Worm (Caenorhabditis elegans): Measurements from ENCODE around the gene srsx-26.

srsx-26 gene

DNA sequence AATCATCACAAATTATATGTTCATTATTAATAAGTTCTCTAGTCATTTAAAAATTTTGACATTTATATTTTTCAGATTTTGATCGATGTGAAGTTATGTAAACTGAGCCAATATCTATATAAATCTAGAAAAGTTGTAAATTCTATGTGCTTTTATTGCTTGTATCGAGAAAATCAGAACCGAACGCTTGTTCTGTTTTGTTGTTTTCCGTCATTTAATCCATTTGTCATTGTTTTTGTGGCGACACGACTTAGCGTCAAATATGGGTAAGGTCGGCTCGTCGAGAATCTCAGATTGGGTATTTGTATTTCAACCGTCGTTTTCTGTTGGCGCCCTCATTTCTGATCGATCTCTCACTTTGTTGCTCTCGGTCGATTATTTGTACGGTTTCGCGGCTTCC, 34.1 kb upstream of the srsx-26 start, which contains the start of gene cht-5:
Gene cht-5 (plus strand): TSS at position 301 of the 400 bp plus-strand sequence.
- TF ChIP-seq ceh-24 (tag; optimal IDR thresholded peaks at IDR 0.05) (no peak), elt-4 (tag; optimal IDR thresholded peaks at IDR 0.05) (no peak), hlh-30 (tag; optimal IDR thresholded peaks at IDR 0.05; ENCODE audit: insufficient read depth) (no peak), ets-4 (tag; optimal IDR thresholded peaks at IDR 0.05) (no peak), pros-1 (tag; optimal IDR thresholded peaks at IDR 0.05) (no peak), ceh-22 (tag; optimal IDR thresholded peaks at IDR 0.05) (no peak), C08G9.2 (tag; optimal IDR thresholded peaks at IDR 0.05) (no peak)

DNA sequence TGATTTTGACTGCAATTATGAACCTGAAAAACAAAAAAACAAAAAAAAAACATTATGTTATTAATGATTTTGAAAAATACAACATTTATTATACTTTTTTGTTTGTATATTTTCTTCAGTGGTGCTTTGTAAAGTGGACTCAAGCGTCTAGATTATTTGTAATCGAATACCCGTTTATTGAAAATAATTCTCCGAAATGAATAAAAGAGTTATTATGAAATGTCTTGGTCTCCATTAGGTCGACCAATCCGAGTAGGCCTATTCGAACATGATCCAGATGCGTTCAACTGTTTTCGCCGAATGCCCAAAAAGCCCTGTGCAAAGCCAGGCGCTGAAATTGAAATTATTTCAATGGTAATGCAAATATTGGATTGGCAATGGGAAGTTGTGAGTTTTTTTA, 31.0 kb upstream of the srsx-26 start, which contains the start of gene C08B6.5:
Gene C08B6.5 (plus strand): TSS at position 301 of the 400 bp plus-strand sequence.
- no peak for TF ChIP-seq nfya-1 (tag; optimal IDR thresholded peaks at IDR 0.05)
- TF ChIP-seq nhr-11 (tag; optimal IDR thresholded peaks at IDR 0.05) = no peak
- TF ChIP-seq sox-2 (GFP tag; IDR thresholded peaks at IDR 0.05) = no peak
- no peak for TF ChIP-seq hlh-6 (tag; optimal IDR thresholded peaks at IDR 0.05)
- TF ChIP-seq hlh-15 (tag; optimal IDR thresholded peaks at IDR 0.05) = no peak
- no peak for TF ChIP-seq C08G9.2 (tag; optimal IDR thresholded peaks at IDR 0.05)
- no peak for TF ChIP-seq unc-55 (GFP tag; optimal IDR thresholded peaks at IDR 0.05)
- TF ChIP-seq ztf-16 (tag; optimal IDR thresholded peaks at IDR 0.05) = no peak
- no peak for TF ChIP-seq ceh-30 (tag; optimal IDR thresholded peaks at IDR 0.05)
- TF ChIP-seq ceh-48 (tag; optimal IDR thresholded peaks at IDR 0.05) = no peak
- no peak for TF ChIP-seq che-1 (tag; optimal IDR thresholded peaks at IDR 0.05)
- TF ChIP-seq ttx-3 (tag; optimal IDR thresholded peaks at IDR 0.05) = no peak
- no peak for TF ChIP-seq rnt-1 (tag; optimal IDR thresholded peaks at IDR 0.05)
- no peak for TF ChIP-seq fkh-6 (tag; optimal IDR thresholded peaks at IDR 0.05)
- no peak for TF ChIP-seq dmd-4 (tag; optimal IDR thresholded peaks at IDR 0.05; ENCODE audit: borderline replicate concordance)
- no peak for TF ChIP-seq pag-3 (tag; optimal IDR thresholded peaks at IDR 0.05; ENCODE audit: borderline replicate concordance)
- no peak for TF ChIP-seq hlh-30 (tag; optimal IDR thresholded peaks at IDR 0.05; ENCODE audit: insufficient read depth)
- no peak for TF ChIP-seq dve-1 (tag; optimal IDR thresholded peaks at IDR 0.05)

DNA sequence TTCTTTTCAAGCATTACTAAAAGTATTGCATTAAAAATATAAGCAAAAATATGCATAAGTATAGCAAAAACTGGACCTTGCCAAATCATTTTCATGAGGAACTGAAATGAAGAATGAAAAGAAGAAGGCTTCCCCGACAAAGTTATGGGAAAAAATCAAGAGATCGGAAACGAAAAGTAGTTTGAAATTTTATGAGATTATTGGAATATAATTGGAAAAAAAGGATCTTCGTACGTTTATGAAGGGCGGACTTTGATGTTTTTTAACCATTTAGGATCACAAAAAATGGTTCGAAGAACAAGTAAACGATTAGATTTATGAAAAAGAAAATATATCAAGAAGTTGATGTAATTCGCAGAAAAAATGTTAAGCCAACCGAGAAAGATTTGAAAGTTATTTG, 27.6 kb upstream of the srsx-26 start, which contains the start of gene srxa-18:
Gene srxa-18 (minus strand): TSS at position 100 of the 400 bp plus-strand sequence.
- no peak for TF ChIP-seq dmd-4 (tag; optimal IDR thresholded peaks at IDR 0.05; ENCODE audit: borderline replicate concordance)
- no peak for TF ChIP-seq gmeb-2 (tag; optimal IDR thresholded peaks at IDR 0.05)
- no peak for TF ChIP-seq hlh-6 (tag; optimal IDR thresholded peaks at IDR 0.05)
- no peak for TF ChIP-seq Y22D7AL.16 (tag; optimal IDR thresholded peaks at IDR 0.05)
- no peak for TF ChIP-seq pros-1 (tag; optimal IDR thresholded peaks at IDR 0.05)
- TF ChIP-seq ceh-24 (tag; optimal IDR thresholded peaks at IDR 0.05) = no peak
- no peak for TF ChIP-seq ceh-30 (tag; optimal IDR thresholded peaks at IDR 0.05)
- TF ChIP-seq C38D4.7 (GFP tag; optimal IDR thresholded peaks at IDR 0.05) = no peak
- TF ChIP-seq unc-42 (tag; optimal IDR thresholded peaks at IDR 0.05) = no peak
- TF ChIP-seq ceh-19 (GFP tag; optimal IDR thresholded peaks at IDR 0.05) = no peak

DNA sequence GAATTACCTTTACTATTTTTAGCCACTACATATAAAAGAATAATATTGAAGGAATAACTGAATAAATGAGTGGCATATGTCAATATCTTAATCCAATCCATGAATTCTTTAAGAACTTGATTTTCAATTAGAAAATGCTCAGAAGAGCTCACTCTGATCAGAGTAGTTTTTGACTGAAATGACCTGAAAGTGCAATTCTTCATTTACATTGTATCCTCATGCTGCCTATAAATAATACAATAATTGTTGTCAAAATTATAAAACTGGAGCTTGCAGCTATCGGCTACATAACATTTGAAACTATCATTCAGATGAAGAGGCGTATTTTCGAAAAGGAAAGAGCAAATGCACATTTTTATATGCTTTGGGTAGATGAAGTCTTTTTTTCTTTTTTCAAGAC, 25.8 kb upstream of the srsx-26 start, which contains the start of gene srxa-19:
Gene srxa-19 (minus strand): TSS at position 101 of the 400 bp plus-strand sequence.
- TF ChIP-seq elt-4 (tag; optimal IDR thresholded peaks at IDR 0.05) = no peak

DNA sequence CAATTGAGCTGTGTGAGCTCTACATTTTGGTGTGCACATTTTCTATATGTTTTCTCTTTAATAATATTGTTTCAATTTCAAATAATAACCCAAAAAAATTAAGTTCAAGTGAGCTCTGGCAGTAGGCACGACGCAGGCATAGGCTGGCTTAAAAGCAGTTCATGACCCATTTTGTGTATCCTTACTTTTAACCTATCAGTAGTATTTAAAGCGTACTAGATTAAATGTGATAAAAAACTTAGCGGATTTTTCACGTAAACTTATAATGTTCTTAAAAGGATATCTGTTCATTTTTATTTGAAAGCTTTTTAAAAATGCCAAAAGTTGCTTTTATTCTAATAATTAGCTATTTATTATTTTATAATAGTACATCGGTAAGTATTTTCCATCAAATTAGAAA, 25.1 kb upstream of the srsx-26 start, which contains the start of gene C08B6.6:
Gene C08B6.6 (plus strand): TSS at position 301 of the 400 bp plus-strand sequence.
- TF ChIP-seq ttx-3 (tag; optimal IDR thresholded peaks at IDR 0.05) (no peak), gmeb-2 (tag; optimal IDR thresholded peaks at IDR 0.05) (no peak), fkh-10 (GFP tag; optimal IDR thresholded peaks at IDR 0.05) (no peak), ceh-22 (tag; optimal IDR thresholded peaks at IDR 0.05) (no peak), zip-5 (tag; optimal IDR thresholded peaks at IDR 0.05) (no peak), K09A11.1 (tag; optimal IDR thresholded peaks at IDR 0.05; ENCODE audit: insufficient read depth) (no peak), sdc-2 (tag; optimal IDR thresholded peaks at IDR 0.05) (no peak), ets-4 (tag; optimal IDR thresholded peaks at IDR 0.05) (no peak), lim-6 (tag; optimal IDR thresholded peaks at IDR 0.05) (no peak), sox-4 (tag; optimal IDR thresholded peaks at IDR 0.05) (no peak), dmd-4 (tag; optimal IDR thresholded peaks at IDR 0.05; ENCODE audit: borderline replicate concordance) (no peak), hlh-6 (tag; optimal IDR thresholded peaks at IDR 0.05) (no peak), ceh-14 (tag; optimal IDR thresholded peaks at IDR 0.05) (no peak), Y22D7AL.16 (tag; optimal IDR thresholded peaks at IDR 0.05) (no peak), unc-86 (tag; optimal IDR thresholded peaks at IDR 0.05) (no peak), hlh-30 (tag; optimal IDR thresholded peaks at IDR 0.05; ENCODE audit: insufficient read depth) (no peak), fax-1 (tag; optimal IDR thresholded peaks at IDR 0.05) (no peak), pat-9 (tag; optimal IDR thresholded peaks at IDR 0.05) (no peak), npax-4 (tag; optimal IDR thresholded peaks at IDR 0.05) (no peak), unc-3 (GFP tag; conservative IDR thresholded peaks at IDR 0.05) (no peak), unc-3 (tag; optimal IDR thresholded peaks at IDR 0.05) (no peak)
